Worm (Caenorhabditis elegans) whole organism, L1 larva: ENCODE measurements around the gene ribo-1.

ENCODE experiments used
- C16A3.4 ChIP-seq: fragments of 150-350 bp; optimal IDR thresholded peaks from 2 replicates; lab custom pipeline; 2014; ENCODE audit warnings: missing biosample characterization, missing genetic modification characterization
- Y116A8C.19 ChIP-seq: sonication (generic microtip); optimal IDR thresholded peaks from 2 replicates; lab custom pipeline; 2016; ENCODE audit warnings: missing compliant biosample characterization, missing genetic modification characterization, borderline replicate concordance
- aly-2 ChIP-seq: fragments of 150-350 bp; optimal IDR thresholded peaks from 2 replicates; lab custom pipeline; 2014; ENCODE audit warnings: missing biosample characterization, missing genetic modification characterization
- ama-1 ChIP-seq: fragments of 150-350 bp; optimal IDR thresholded peaks from 2 replicates; lab custom pipeline; 2014
- blmp-1 ChIP-seq: fragments of 150-350 bp; optimal IDR thresholded peaks from 2 replicates; lab custom pipeline; 2014; ENCODE audit warnings: missing biosample characterization, missing genetic modification characterization
- ceh-8 ChIP-seq: fragments of 200-800 bp; sonication (Bioruptor generic); optimal IDR thresholded peaks from 2 replicates; lab custom pipeline; 2018; ENCODE audit warnings: mild to moderate bottlenecking, missing genetic modification characterization, moderate library complexity, missing compliant biosample characterization
- ces-1 ChIP-seq: fragments of 150-350 bp; optimal IDR thresholded peaks from 2 replicates; lab custom pipeline; 2014; ENCODE audit warnings: missing biosample characterization, missing genetic modification reagents, missing genetic modification characterization
- dsc-1 ChIP-seq: sonication (generic microtip); optimal IDR thresholded peaks from 2 replicates; lab custom pipeline; 2016; ENCODE audit warnings: mild to moderate bottlenecking, missing genetic modification characterization, missing compliant biosample characterization
- efl-3 ChIP-seq: fragments of 200-800 bp; sonication (Bioruptor generic); optimal IDR thresholded peaks from 2 replicates; lab custom pipeline; 2018; ENCODE audit warnings: mild to moderate bottlenecking, missing genetic modification characterization, missing compliant biosample characterization
- ets-5 ChIP-seq: fragments of 200-800 bp; sonication (Bioruptor generic); IDR thresholded peaks from 2 replicates; pipeline ENCODE4 v1.3.6; 2022; ENCODE audit warnings: missing genetic modification characterization, missing compliant biosample characterization
- fkh-8 ChIP-seq: sonication (generic microtip); optimal IDR thresholded peaks from 2 replicates; lab custom pipeline; 2016; ENCODE audit warnings: mild to moderate bottlenecking, missing genetic modification characterization, missing compliant biosample characterization
- grh-1 ChIP-seq: fragments of 200-800 bp; sonication (Bioruptor generic); IDR thresholded peaks from 2 replicates; pipeline ENCODE4 v1.3.6; 2022; ENCODE audit warnings: missing genetic modification reagents, missing genetic modification characterization, missing compliant biosample characterization
- jun-1 ChIP-seq: fragments of 150-350 bp; optimal IDR thresholded peaks from 2 replicates; lab custom pipeline; 2014; ENCODE audit warnings: missing biosample characterization, missing genetic modification reagents, missing genetic modification characterization
- lin-14 ChIP-seq: fragments of 200-800 bp; sonication (Bioruptor generic); optimal IDR thresholded peaks from 2 replicates; lab custom pipeline; 2018; ENCODE audit warnings: mild to moderate bottlenecking, missing genetic modification characterization, moderate library complexity, missing compliant biosample characterization
- lin-15B ChIP-seq: fragments of 150-350 bp; sonication (generic microtip); optimal IDR thresholded peaks from 3 replicates; lab custom pipeline; 2014; ENCODE audit warnings: missing biosample characterization, missing genetic modification characterization
- lin-35 ChIP-seq, 2 experiments: fragments of 150-350 bp; optimal IDR thresholded peaks; 2 replicates each; lab custom pipeline; 2014; ENCODE audit warnings: missing biosample characterization in 2 of 2, missing genetic modification characterization in 2 of 2, missing genetic modification reagents in 2 of 2
- lsy-2 ChIP-seq, 2 experiments: fragments of 150-350 bp; optimal IDR thresholded peaks; 2 replicates each; lab custom pipeline; 2014; ENCODE audit warnings: missing biosample characterization in 2 of 2, missing genetic modification characterization in 2 of 2
- mdl-1 ChIP-seq, 2 experiments: fragments of 150-350 bp; optimal IDR thresholded peaks; 2 replicates each; lab custom pipeline; 2014 to 2017; ENCODE audit warnings: missing biosample characterization in 2 of 2, missing genetic modification characterization in 2 of 2, inconsistent platforms in 1 of 2
- mef-2 ChIP-seq: fragments of 150-350 bp; optimal IDR thresholded peaks from 2 replicates; lab custom pipeline; 2014; ENCODE audit warnings: missing biosample characterization, missing genetic modification characterization
- nhr-11 ChIP-seq: fragments of 150-350 bp; optimal IDR thresholded peaks from 2 replicates; lab custom pipeline; 2014; ENCODE audit warnings: missing biosample characterization, missing genetic modification characterization
- nhr-12 ChIP-seq: sonication (generic microtip); optimal IDR thresholded peaks from 2 replicates; lab custom pipeline; 2017; ENCODE audit warnings: missing biosample characterization, missing genetic modification characterization
- nhr-28 ChIP-seq: fragments of 150-350 bp; optimal IDR thresholded peaks from 2 replicates; lab custom pipeline; 2014; ENCODE audit warnings: missing biosample characterization, missing genetic modification characterization
- nhr-76 ChIP-seq: sonication (generic microtip); optimal IDR thresholded peaks from 2 replicates; lab custom pipeline; 2017; ENCODE audit warnings: missing biosample characterization, missing genetic modification characterization
- pag-3 ChIP-seq: sonication (generic microtip); optimal IDR thresholded peaks from 2 replicates; lab custom pipeline; 2017; ENCODE audit warnings: missing genetic modification characterization, mild to moderate bottlenecking, missing compliant biosample characterization, antibody characterized with exemption, borderline replicate concordance; ENCODE audit not compliant: insufficient read depth
- pax-3 ChIP-seq: fragments of 200-800 bp; sonication (Bioruptor generic); optimal IDR thresholded peaks from 2 replicates; lab custom pipeline; 2018; ENCODE audit warnings: mild to moderate bottlenecking, missing genetic modification characterization, moderate library complexity, missing compliant biosample characterization
- pqm-1 ChIP-seq: sonication (generic microtip); optimal IDR thresholded peaks from 3 replicates; lab custom pipeline; 2017; ENCODE audit warnings: missing biosample characterization, missing genetic modification characterization
- rnt-1 ChIP-seq: sonication (generic microtip); optimal IDR thresholded peaks from 2 replicates; lab custom pipeline; 2016; ENCODE audit warnings: mild to moderate bottlenecking, missing genetic modification characterization, moderate library complexity, missing compliant biosample characterization
- skn-1 ChIP-seq: fragments of 150-350 bp; optimal IDR thresholded peaks from 2 replicates; lab custom pipeline; 2014; ENCODE audit warnings: missing biosample characterization, missing genetic modification characterization
- snu-23 ChIP-seq: sonication (generic microtip); optimal IDR thresholded peaks from 2 replicates; lab custom pipeline; 2016; ENCODE audit warnings: missing genetic modification characterization, missing compliant biosample characterization
- swsn-7 ChIP-seq: sonication (generic microtip); optimal IDR thresholded peaks from 2 replicates; lab custom pipeline; 2016; ENCODE audit warnings: missing genetic modification characterization, missing compliant biosample characterization
- unc-98 ChIP-seq: fragments of 200-800 bp; sonication (Bioruptor generic); IDR thresholded peaks from 2 replicates; pipeline ENCODE4 v1.3.6; 2022; ENCODE audit warnings: missing genetic modification characterization, missing compliant biosample characterization
- vab-15 ChIP-seq: sonication (generic microtip); optimal IDR thresholded peaks from 2 replicates; lab custom pipeline; 2017; ENCODE audit warnings: missing genotype, mild to moderate bottlenecking, missing genetic modification characterization, missing compliant biosample characterization
- zag-1 ChIP-seq: fragments of 150-350 bp; optimal IDR thresholded peaks from 2 replicates; lab custom pipeline; 2014; ENCODE audit warnings: missing biosample characterization, missing genetic modification characterization
- zip-4 ChIP-seq: fragments of 200-800 bp; sonication (Bioruptor generic); optimal IDR thresholded peaks from 2 replicates; lab custom pipeline; 2018; ENCODE audit warnings: mild to moderate bottlenecking, missing genetic modification characterization, moderate library complexity, missing compliant biosample characterization

Gene ribo-1

DNA sequence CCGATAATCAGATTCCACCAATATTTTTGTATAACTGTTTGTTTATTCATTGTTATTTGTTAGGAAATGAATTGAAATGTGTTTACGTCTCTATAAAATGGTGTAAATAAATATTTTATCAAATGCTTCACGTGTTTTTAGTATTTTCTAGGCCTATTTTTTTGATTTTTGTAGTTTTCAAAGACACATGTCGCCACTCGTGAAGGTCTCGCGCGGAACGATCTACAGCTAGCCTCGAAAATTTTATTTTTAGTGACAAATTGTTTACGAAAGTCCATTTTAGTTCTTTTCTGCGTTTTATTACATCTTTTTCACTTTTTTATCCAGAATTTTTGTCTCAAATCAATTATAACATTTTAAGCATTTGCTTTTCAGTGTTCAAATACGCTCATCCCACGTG, 6.9 kb upstream of the ribo-1 start, which contains the start of gene T22D1.5:
Gene T22D1.5, plus strand, starts transcription at position 376 of the 400 bp plus-strand sequence.
- TF ChIP-seq lin-15B (tag; lab: Kevin White, UChicago) (no peak), zag-1 (no peak), rnt-1 (tag; lab: Kevin White, UChicago) (no peak)
- TF ChIP-seq, all 84 proteins: peak for 0

DNA sequence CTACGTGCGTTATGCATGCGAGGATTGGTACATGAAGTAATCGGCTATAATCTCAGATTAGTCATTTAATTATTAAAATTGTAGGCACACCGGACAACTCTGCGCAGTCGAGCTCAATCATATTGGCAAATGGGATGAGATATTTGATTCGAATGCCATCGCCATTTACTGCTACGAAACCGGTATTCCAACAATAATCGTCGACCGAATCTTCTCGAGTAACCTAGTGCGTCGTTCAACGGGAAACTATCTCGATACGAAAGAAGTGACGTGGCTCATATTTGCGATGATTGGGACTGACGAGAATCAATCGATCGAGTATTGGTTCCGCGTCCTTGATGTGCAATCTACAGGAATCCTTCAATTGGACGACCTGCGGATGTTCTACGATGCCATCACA, 5.9 kb upstream of the ribo-1 start:
- TF ChIP-seq vab-15 (tag; lab: Kevin White, UChicago) (no peak), C16A3.4 (tag; lab: Kevin White, UChicago) (no peak), zip-4 (GFP tag; lab: Kevin White, UChicago) (no peak), Y116A8C.19 (tag; lab: Kevin White, UChicago) (no peak), skn-1 (tag; lab: Kevin White, UChicago) (no peak), mdl-1 (tag; optimal IDR thresholded peaks at IDR 0.05; lab: Kevin White, UChicago) (no peak), blmp-1 (tag; lab: Kevin White, UChicago) (no peak), unc-98 (no peak), lsy-2 (tag; optimal IDR thresholded peaks at IDR 0.05; lab: Kevin White, UChicago) (no peak), pag-3 (no peak), mef-2 (tag; lab: Kevin White, UChicago) (no peak), lin-35 (GFP tag; optimal IDR thresholded peaks at IDR 0.05; lab: Kevin White, UChicago) (no peak), lin-15B (tag; lab: Kevin White, UChicago) (no peak), pqm-1 (no peak), zag-1 (no peak), jun-1 (no peak), pax-3 (tag; lab: Kevin White, UChicago) (no peak), dsc-1 (no peak), efl-3 (GFP tag; lab: Kevin White, UChicago) (no peak), nhr-28 (tag; lab: Kevin White, UChicago) (no peak)

DNA sequence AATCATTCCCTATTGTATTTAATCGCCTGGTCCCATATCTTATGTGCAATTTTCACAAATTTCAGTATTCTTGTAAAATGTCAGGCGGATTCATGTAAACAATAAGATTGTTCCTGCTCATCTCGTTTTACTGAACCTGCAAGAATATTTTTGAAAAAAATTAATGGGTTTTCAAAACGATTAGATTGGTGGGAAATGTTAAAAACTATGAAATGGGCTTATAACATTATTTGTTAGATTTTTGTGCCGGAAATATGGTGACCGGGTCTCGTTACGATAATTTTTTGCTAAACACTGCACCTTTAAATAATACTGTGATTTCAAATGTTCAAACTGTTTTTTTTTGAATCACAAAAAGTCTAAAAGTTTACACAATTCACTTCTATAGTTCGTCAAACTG, 5.1 kb upstream of the ribo-1 start:
- TF ChIP-seq unc-98 (no peak), nhr-12 (tag; lab: Kevin White, UChicago) (no peak), nhr-11 (no peak), lin-14 (GFP tag; lab: Kevin White, UChicago) (no peak), fkh-8 (no peak), ces-1 (GFP tag; lab: Kevin White, UChicago) (no peak), ama-1 (lab: Kevin White, UChicago) (no peak), jun-1 (no peak), ets-5 (GFP tag; lab: Robert Waterston, UW) (no peak), lsy-2 (tag; optimal IDR thresholded peaks at IDR 0.05; lab: Kevin White, UChicago) (no peak), lin-35 (GFP tag; optimal IDR thresholded peaks at IDR 0.05; lab: Kevin White, UChicago) (no peak), nhr-76 (no peak), grh-1 (no peak), swsn-7 (tag; lab: Kevin White, UChicago) (no peak), blmp-1 (tag; lab: Kevin White, UChicago) (no peak), skn-1 (tag; lab: Kevin White, UChicago) (no peak), snu-23 (GFP tag; lab: Kevin White, UChicago) (no peak)
- TF ChIP-seq, all 84 proteins: peak for 0

ce11 chrIV:6905947-6906489, 4.5 kb upstream of the ribo-1 start, which contains the start of the genes T22D1.17 and T22D1.8:
Gene T22D1.17 (plus strand): TSS chrIV:6905997.
Gene T22D1.8 (minus strand): TSS chrIV:6906348.
- TF ChIP-seq aly-2, result peak; percentile 60
- no peak for TF ChIP-seq blmp-1 (tag; lab: Kevin White, UChicago)
- no peak for TF ChIP-seq nhr-11

- no peak for TF ChIP-seq nhr-12 (tag; lab: Kevin White, UChicago)
- peak; percentile 55 for TF ChIP-seq ceh-8 (GFP tag; lab: Kevin White, UChicago)
Observed at ce11 chrIV:6907487-6907886, 3.0 kb upstream of the ribo-1 start.
